Fruit fly (Drosophila melanogaster): ENCODE measurements around the gene CG3407.

CG3407 gene

DNA sequence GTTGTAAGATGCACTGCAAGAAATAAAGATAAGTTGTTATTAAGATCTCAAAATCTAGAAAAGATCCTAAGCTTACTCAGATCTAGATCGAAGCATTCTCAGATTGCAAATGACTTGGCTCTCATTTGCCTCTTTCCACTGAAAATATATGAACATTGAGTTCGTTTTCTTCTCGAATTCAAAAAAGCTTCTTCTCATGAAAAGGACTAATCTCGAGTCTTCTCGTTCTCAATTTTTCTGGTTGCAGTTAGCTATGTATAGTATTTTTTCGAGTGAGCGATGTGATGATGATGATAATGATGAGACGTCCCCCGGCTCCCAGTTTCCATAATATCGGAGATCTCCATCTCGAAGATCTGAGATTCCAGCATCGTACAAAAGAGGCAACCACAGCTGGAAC is 43.2 kb upstream of the CG3407 start (continued):
- TF ChIP-seq Jarid2 (GFP tag; optimal IDR thresholded peaks at IDR 0.05) (peak; percentile 7), CG17361 (GFP tag; IDR thresholded peaks at IDR 0.05) (peak; percentile 72), Dp (GFP tag; optimal IDR thresholded peaks at IDR 0.05) (no peak), sc (optimal IDR thresholded peaks at IDR 0.05) (no peak), sc (GFP tag; optimal IDR thresholded peaks at IDR 0.05) (peak; percentile 47), cato (GFP tag; optimal IDR thresholded peaks at IDR 0.05; ENCODE audit: borderline replicate concordance) (peak; percentile 38), seq (GFP tag; IDR thresholded peaks at IDR 0.05) (no peak), dpn (GFP tag; optimal IDR thresholded peaks at IDR 0.05) (peak in 1 of 2 experiments; percentile 30), unpg (GFP tag; optimal IDR thresholded peaks at IDR 0.05) (peak; percentile 36), esg (GFP tag; conservative IDR thresholded peaks at IDR 0.05) (no peak), odd (GFP tag; optimal IDR thresholded peaks at IDR 0.05) (no peak), ro (GFP tag; IDR thresholded peaks at IDR 0.05) (no peak), CG34224 (GFP tag; IDR thresholded peaks at IDR 0.05; ENCODE audit: partially characterized antibody) (no peak), CG5953 (GFP tag; IDR thresholded peaks at IDR 0.05) (0 out of 2 replicates have a peak, but pooled peaks have one; percentile 38), CG34376 (GFP tag; optimal IDR thresholded peaks at IDR 0.05) (no peak), CG1233 (GFP tag; optimal IDR thresholded peaks at IDR 0.05) (no peak), sna (GFP tag; IDR thresholded peaks at IDR 0.05; ENCODE audit: partially characterized antibody) (no peak), Blimp-1 (GFP tag; optimal IDR thresholded peaks at IDR 0.05) (peak; percentile 67), CG12942 (GFP tag; optimal IDR thresholded peaks at IDR 0.05) (peak; percentile 21), usp (GFP tag; optimal IDR thresholded peaks at IDR 0.05) (no peak), CG2678 (tag; optimal IDR thresholded peaks at IDR 0.05) (peak; percentile 62), CG10147 (GFP tag; optimal IDR thresholded peaks at IDR 0.05) (no peak), CG10654 (GFP tag; optimal IDR thresholded peaks at IDR 0.05) (no peak), Taf1 (GFP tag; IDR thresholded peaks at IDR 0.05) (no peak), tup (GFP tag; optimal IDR thresholded peaks at IDR 0.05) (no peak), B-H1 (GFP tag; IDR thresholded peaks at IDR 0.05) (no peak), NFAT (GFP tag; IDR thresholded peaks at IDR 0.05) (no peak), CG15269 (tag; optimal IDR thresholded peaks at IDR 0.05) (no peak), CG10209 (GFP tag; optimal IDR thresholded peaks at IDR 0.05) (peak; percentile 32)

DNA sequence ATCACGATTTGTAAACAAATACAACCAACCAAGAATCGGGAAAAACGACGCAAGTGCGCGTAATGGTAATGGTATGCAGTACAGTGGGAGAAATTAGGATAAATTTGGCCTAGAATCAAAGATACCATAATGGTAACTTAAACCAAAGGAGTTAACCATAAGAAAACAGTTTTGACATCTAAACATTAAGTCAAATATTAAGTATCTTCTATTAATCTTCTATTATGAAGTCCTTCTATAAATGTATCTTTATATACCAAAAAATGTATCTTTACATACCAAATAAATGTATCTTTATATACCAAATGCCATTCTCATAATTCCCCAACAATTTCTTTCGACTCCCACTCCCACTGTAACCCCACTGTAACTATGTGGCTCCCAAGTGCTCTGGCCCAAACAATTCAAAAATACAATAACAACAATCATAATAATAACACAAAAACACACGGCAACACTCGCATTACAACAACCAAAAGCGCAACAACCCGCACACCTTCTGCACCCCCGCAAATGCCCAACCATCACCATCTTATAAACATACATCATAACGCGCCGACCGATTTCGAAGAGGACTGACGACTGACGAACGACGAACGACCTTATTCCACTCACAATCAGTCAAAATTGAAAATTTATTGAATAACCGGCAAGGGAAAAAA is 42.4 kb upstream of the CG3407 start:
- no peak for TF ChIP-seq CG10366 (GFP tag; IDR thresholded peaks at IDR 0.05)
- TF ChIP-seq phol (tag; optimal IDR thresholded peaks at IDR 0.05) = peak; percentile 53
- no peak for TF ChIP-seq gro (GFP tag; optimal IDR thresholded peaks at IDR 0.05)
- no peak for TF ChIP-seq CG6791 (GFP tag; IDR thresholded peaks at IDR 0.05; ENCODE audit: partially characterized antibody)
- TF ChIP-seq Xrp1 (GFP tag; IDR thresholded peaks at IDR 0.05) = 0 out of 2 replicates have a peak, but pooled peaks have one; percentile 40
- peak; percentile 32 for TF ChIP-seq Ssrp (tag; optimal IDR thresholded peaks at IDR 0.05)
- TF ChIP-seq CG31388 (GFP tag; optimal IDR thresholded peaks at IDR 0.05) = no peak
- no peak for TF ChIP-seq Neu2 (GFP tag; optimal IDR thresholded peaks at IDR 0.05; ENCODE audit: borderline replicate concordance)
- no peak for TF ChIP-seq dimm (GFP tag; IDR thresholded peaks at IDR 0.05)
- no peak for TF ChIP-seq otp (GFP tag; IDR thresholded peaks at IDR 0.05)
- no peak for TF ChIP-seq CG12942 (GFP tag; optimal IDR thresholded peaks at IDR 0.05)
- no peak for TF ChIP-seq D (optimal IDR thresholded peaks at IDR 0.05)
- no peak for TF ChIP-seq D (GFP tag; optimal IDR thresholded peaks at IDR 0.05)
- no peak for TF ChIP-seq org-1 (GFP tag; optimal IDR thresholded peaks at IDR 0.05)
- no peak for TF ChIP-seq CG15011 (GFP tag; optimal IDR thresholded peaks at IDR 0.05)
- TF ChIP-seq Rx (GFP tag; IDR thresholded peaks at IDR 0.05) = no peak
- no peak for TF ChIP-seq bbx (GFP tag; IDR thresholded peaks at IDR 0.05; ENCODE audit: partially characterized antibody)
- no peak for TF ChIP-seq CG15514 (GFP tag; optimal IDR thresholded peaks at IDR 0.05)
- TF ChIP-seq CG8388 (GFP tag; optimal IDR thresholded peaks at IDR 0.05) = peak; percentile 49
- no peak for TF ChIP-seq Mad (GFP tag; optimal IDR thresholded peaks at IDR 0.05)
- TF ChIP-seq Max (GFP tag; optimal IDR thresholded peaks at IDR 0.05) = no peak
- TF ChIP-seq tx (GFP tag; optimal IDR thresholded peaks at IDR 0.05) = no peak
- no peak for TF ChIP-seq CTCF (GFP tag; optimal IDR thresholded peaks at IDR 0.05)
- no peak for TF ChIP-seq Kr (GFP tag; optimal IDR thresholded peaks at IDR 0.05)

All from whole organism, embryonic.